Worm (Caenorhabditis elegans) whole organism, late embryonic: ENCODE results near the gene eif-3.G.
A peak's percentile ranks its signal among the peaks of the same experiment; 100 is the strongest.

Experiments used
- C08G9.2 ChIP-seq: sonication (generic microtip); optimal IDR thresholded peaks from 2 replicates; lab custom pipeline; 2016; ENCODE audit warnings: mild to moderate bottlenecking, missing genetic modification characterization, moderate library complexity, missing compliant biosample characterization
- C38D4.7 ChIP-seq: fragments of 200-800 bp; sonication (Bioruptor generic); optimal IDR thresholded peaks from 2 replicates; lab custom pipeline; 2018; ENCODE audit warnings: mild to moderate bottlenecking, missing genetic modification characterization, moderate library complexity, missing compliant biosample characterization
- ahr-1 ChIP-seq: sonication (generic microtip); optimal IDR thresholded peaks from 2 replicates; lab custom pipeline; 2016; ENCODE audit warnings: missing genetic modification characterization, missing compliant biosample characterization
- ama-1 ChIP-seq: fragments of 150-350 bp; optimal IDR thresholded peaks from 2 replicates; lab custom pipeline; 2014
- ceh-18 ChIP-seq: sonication (generic microtip); optimal IDR thresholded peaks from 2 replicates; lab custom pipeline; 2016; ENCODE audit warnings: missing genetic modification characterization, missing compliant biosample characterization
- ceh-2 ChIP-seq: sonication (generic microtip); optimal IDR thresholded peaks from 2 replicates; lab custom pipeline; 2016; ENCODE audit warnings: missing genotype, missing genetic modification characterization, missing compliant biosample characterization
- ceh-34 ChIP-seq: sonication (generic microtip); optimal IDR thresholded peaks from 2 replicates; lab custom pipeline; 2016; ENCODE audit warnings: mild to moderate bottlenecking, missing genetic modification characterization, missing compliant biosample characterization
- ceh-45 ChIP-seq: fragments of 200-800 bp; sonication (Bioruptor generic); IDR thresholded peaks from 2 replicates; pipeline ENCODE4 v1.3.6; 2022; ENCODE audit warnings: missing genetic modification reagents, missing genetic modification characterization, missing compliant biosample characterization
- che-1 ChIP-seq: sonication (generic microtip); optimal IDR thresholded peaks from 2 replicates; lab custom pipeline; 2016; ENCODE audit warnings: mild to moderate bottlenecking, missing genetic modification characterization, missing compliant biosample characterization
- dmd-4 ChIP-seq: sonication (generic microtip); optimal IDR thresholded peaks from 2 replicates; lab custom pipeline; 2016; ENCODE audit warnings: borderline replicate concordance, missing genetic modification characterization, missing compliant biosample characterization
- elt-2 ChIP-seq: sonication (generic microtip); optimal IDR thresholded peaks from 2 replicates; lab custom pipeline; 2016; ENCODE audit warnings: missing genetic modification reagents, missing genetic modification characterization, missing compliant biosample characterization
- elt-4 ChIP-seq: sonication (generic microtip); optimal IDR thresholded peaks from 2 replicates; lab custom pipeline; 2016; ENCODE audit warnings: missing genetic modification characterization, missing compliant biosample characterization
- eyg-1 ChIP-seq: sonication (generic microtip); optimal IDR thresholded peaks from 2 replicates; lab custom pipeline; 2016; ENCODE audit warnings: missing genotype, missing genetic modification characterization, missing compliant biosample characterization
- fax-1 ChIP-seq: sonication (generic microtip); optimal IDR thresholded peaks from 2 replicates; lab custom pipeline; 2016; ENCODE audit warnings: missing genotype, missing genetic modification characterization, missing compliant biosample characterization
- fkh-6 ChIP-seq: sonication (generic microtip); optimal IDR thresholded peaks from 2 replicates; lab custom pipeline; 2016; ENCODE audit warnings: missing genetic modification characterization, missing compliant biosample characterization
- gmeb-2 ChIP-seq: sonication (generic microtip); optimal IDR thresholded peaks from 2 replicates; lab custom pipeline; 2016; ENCODE audit warnings: missing genetic modification characterization, inconsistent platforms, missing compliant biosample characterization
- hlh-13 ChIP-seq: fragments of 200-800 bp; sonication (Bioruptor generic); optimal IDR thresholded peaks from 2 replicates; lab custom pipeline; 2018; ENCODE audit warnings: mild to moderate bottlenecking, missing genetic modification characterization, missing compliant biosample characterization
- hlh-15 ChIP-seq: sonication (generic microtip); optimal IDR thresholded peaks from 2 replicates; lab custom pipeline; 2016; ENCODE audit warnings: missing genetic modification characterization, missing compliant biosample characterization
- hlh-6 ChIP-seq: sonication (generic microtip); optimal IDR thresholded peaks from 2 replicates; lab custom pipeline; 2016; ENCODE audit warnings: missing genotype, missing genetic modification characterization, missing compliant biosample characterization
- lin-11 ChIP-seq: fragments of 200-800 bp; sonication (Bioruptor generic); optimal IDR thresholded peaks from 2 replicates; lab custom pipeline; 2018; ENCODE audit warnings: mild to moderate bottlenecking, missing genetic modification characterization, missing compliant biosample characterization
- mec-3 ChIP-seq: sonication (generic microtip); optimal IDR thresholded peaks from 2 replicates; lab custom pipeline; 2016; ENCODE audit warnings: borderline replicate concordance, missing genetic modification characterization, missing compliant biosample characterization
- nfya-1 ChIP-seq: sonication (generic microtip); optimal IDR thresholded peaks from 2 replicates; lab custom pipeline; 2017; ENCODE audit warnings: missing genetic modification characterization, mild to moderate bottlenecking, missing compliant biosample characterization, antibody characterized with exemption, moderate library complexity
- odd-2 ChIP-seq: sonication (generic microtip); optimal IDR thresholded peaks from 2 replicates; lab custom pipeline; 2017; ENCODE audit warnings: antibody characterized with exemption, mild to moderate bottlenecking, missing genetic modification characterization, missing compliant biosample characterization
- pag-3 ChIP-seq: sonication (generic microtip); optimal IDR thresholded peaks from 2 replicates; lab custom pipeline; 2016; ENCODE audit warnings: missing compliant biosample characterization, missing genetic modification characterization, borderline replicate concordance
- pat-9 ChIP-seq: fragments of 200-800 bp; sonication (Bioruptor generic); optimal IDR thresholded peaks from 2 replicates; lab custom pipeline; 2018; ENCODE audit warnings: mild to moderate bottlenecking, missing genetic modification characterization, moderate library complexity, missing compliant biosample characterization
- pqm-1 ChIP-seq: sonication (generic microtip); optimal IDR thresholded peaks from 2 replicates; lab custom pipeline; 2016; ENCODE audit warnings: missing genetic modification characterization, missing compliant biosample characterization
- ref-2 ChIP-seq: sonication (generic microtip); optimal IDR thresholded peaks from 2 replicates; lab custom pipeline; 2016; ENCODE audit warnings: missing genetic modification characterization, missing compliant biosample characterization
- sdc-2 ChIP-seq: sonication (generic microtip); optimal IDR thresholded peaks from 2 replicates; lab custom pipeline; 2016; ENCODE audit warnings: missing genotype, missing genetic modification characterization, missing compliant biosample characterization
- sox-2 ChIP-seq: fragments of 200-800 bp; sonication (Bioruptor generic); IDR thresholded peaks from 2 replicates; pipeline ENCODE4 v1.3.6; 2022; ENCODE audit warnings: missing genetic modification reagents, missing genetic modification characterization, missing compliant biosample characterization
- syd-9 ChIP-seq: sonication (generic microtip); optimal IDR thresholded peaks from 2 replicates; lab custom pipeline; 2016; ENCODE audit warnings: mild to moderate bottlenecking, missing genetic modification characterization, moderate library complexity, missing compliant biosample characterization
- tbx-2 ChIP-seq: sonication (generic microtip); optimal IDR thresholded peaks from 2 replicates; lab custom pipeline; 2016; ENCODE audit warnings: missing genetic modification characterization, missing compliant biosample characterization
- tbx-7 ChIP-seq: sonication (generic microtip); optimal IDR thresholded peaks from 2 replicates; lab custom pipeline; 2016; ENCODE audit warnings: missing genotype, missing genetic modification characterization, missing compliant biosample characterization
- zip-5 ChIP-seq: sonication (generic microtip); optimal IDR thresholded peaks from 2 replicates; lab custom pipeline; 2016; ENCODE audit warnings: missing genetic modification characterization, missing compliant biosample characterization
- ztf-16 ChIP-seq: sonication (generic microtip); optimal IDR thresholded peaks from 2 replicates; lab custom pipeline; 2017; ENCODE audit warnings: missing genetic modification characterization, missing compliant biosample characterization

eif-3.G gene

ce11 chrII:8407491-8407890 is 35.1 kb upstream of the eif-3.G start, which contains the start of gene sra-13:
Gene sra-13 (plus strand): TSS chrII:8407685.
- TF ChIP-seq syd-9 (tag; lab: Kevin White, UChicago) (no peak), nfya-1 (no peak), C08G9.2 (no peak), gmeb-2 (tag; lab: Kevin White, UChicago) (no peak), tbx-7 (tag; lab: Kevin White, UChicago) (no peak), fkh-6 (tag; lab: Kevin White, UChicago) (no peak), elt-4 (tag; lab: Kevin White, UChicago) (no peak), ceh-34 (tag; lab: Kevin White, UChicago) (no peak), ceh-18 (no peak), che-1 (tag; lab: Kevin White, UChicago) (no peak), ama-1 (lab: Kevin White, UChicago) (no peak), ahr-1 (tag; lab: Kevin White, UChicago) (no peak), pag-3 (no peak), fax-1 (no peak), mec-3 (no peak), pqm-1 (no peak), eyg-1 (tag; lab: Kevin White, UChicago) (no peak), hlh-13 (GFP tag; lab: Kevin White, UChicago) (no peak), hlh-6 (tag; lab: Kevin White, UChicago) (no peak)

ce11 chrII:8409538-8409937 is 33.0 kb upstream of the eif-3.G start:
- TF ChIP-seq tbx-2 (tag; lab: Kevin White, UChicago) (no peak), lin-11 (tag; lab: Kevin White, UChicago) (no peak)
- TF ChIP-seq, all 69 proteins: peak for 0

ce11 chrII:8411002-8411401 is 31.6 kb upstream of the eif-3.G start:
- TF ChIP-seq dmd-4 (tag; lab: Kevin White, UChicago) (no peak), elt-2 (tag; lab: Kevin White, UChicago) (no peak), ztf-16 (tag; lab: Kevin White, UChicago) (no peak)
- TF ChIP-seq, all 69 proteins: peak for 0

- TF ChIP-seq ceh-34 (tag; lab: Kevin White, UChicago) (peak; percentile 36), ref-2 (tag; lab: Kevin White, UChicago) (peak; percentile 42), ceh-2 (tag; lab: Kevin White, UChicago) (peak; percentile 22), pat-9 (tag; lab: Kevin White, UChicago) (no peak), nfya-1 (peak; percentile 22), zip-5 (tag; lab: Kevin White, UChicago) (no peak), syd-9 (tag; lab: Kevin White, UChicago) (no peak), ceh-45 (peak; percentile 23; the same call in 1 of the 2 replicates), sox-2 (GFP tag; lab: Robert Waterston, UW) (no peak), tbx-2 (tag; lab: Kevin White, UChicago) (peak; percentile 25), sdc-2 (peak; percentile 1), hlh-13 (GFP tag; lab: Kevin White, UChicago) (no peak), odd-2 (tag; lab: Kevin White, UChicago) (no peak), C38D4.7 (no peak)
Measured at ce11 chrII:8412061-8412721, 30.4 kb upstream of the eif-3.G start, which contains the start of gene efl-3. Gene efl-3 (plus strand): TSS chrII:8412671.

- TF ChIP-seq elt-2 (tag; lab: Kevin White, UChicago) (peak; percentile 65), hlh-15 (tag; lab: Kevin White, UChicago) (no peak)
Measured at ce11 chrII:8412935-8413334, 29.6 kb upstream of the eif-3.G start.
